Fruit fly (Drosophila melanogaster): Measurements from ENCODE around the gene trc.

DNA sequence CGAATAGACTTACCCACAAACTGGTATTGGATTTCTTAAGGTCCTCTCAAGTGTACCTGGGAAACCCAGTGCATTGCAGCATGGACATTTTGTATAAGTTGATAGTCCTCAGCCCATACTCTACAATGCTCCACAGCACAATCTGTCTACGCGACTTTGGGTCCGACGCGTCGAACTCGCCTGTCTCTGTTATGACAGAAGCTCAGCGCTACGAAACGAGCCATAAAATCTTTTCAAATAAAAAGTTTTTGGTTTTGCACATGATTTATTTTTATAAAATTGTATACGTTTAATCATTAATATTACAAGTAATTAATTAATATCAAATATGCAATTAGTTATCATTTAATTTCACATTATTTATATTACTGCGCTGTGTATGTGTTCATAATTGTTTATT is 33.1 kb upstream of the trc start:
- TF ChIP-seq Hr38 (GFP tag; optimal IDR thresholded peaks at IDR 0.05) = no peak
- no peak for TF ChIP-seq topi (GFP tag; optimal IDR thresholded peaks at IDR 0.05)
- no peak for TF ChIP-seq fd59A (GFP tag; optimal IDR thresholded peaks at IDR 0.05)
- no peak for TF ChIP-seq CG3919 (GFP tag; optimal IDR thresholded peaks at IDR 0.05)
- no peak for TF ChIP-seq CG15336 (GFP tag; IDR thresholded peaks at IDR 0.05)
- TF ChIP-seq CG11902 (GFP tag; optimal IDR thresholded peaks at IDR 0.05) = no peak
- no peak for TF ChIP-seq CG32006 (GFP tag; optimal IDR thresholded peaks at IDR 0.05)
